Worm (Caenorhabditis elegans) whole organism, L1 larva: Measurements from ENCODE around the gene fbxa-37.

Source experiments
- C04F5.9 ChIP-seq: sonication (generic microtip); optimal IDR thresholded peaks from 2 replicates; lab custom pipeline; 2016; ENCODE audit warnings: missing genetic modification characterization, missing compliant biosample characterization
- F16B12.6 ChIP-seq: fragments of 150-350 bp; optimal IDR thresholded peaks from 2 replicates; lab custom pipeline; 2014; ENCODE audit warnings: missing biosample characterization, missing genetic modification characterization
- Y116A8C.19 ChIP-seq: sonication (generic microtip); optimal IDR thresholded peaks from 2 replicates; lab custom pipeline; 2016; ENCODE audit warnings: missing compliant biosample characterization, missing genetic modification characterization, borderline replicate concordance
- ceh-63 ChIP-seq: fragments of 200-800 bp; sonication (Bioruptor generic); optimal IDR thresholded peaks from 2 replicates; lab custom pipeline; 2018; ENCODE audit warnings: mild to moderate bottlenecking, missing genetic modification characterization, missing compliant biosample characterization
- ceh-8 ChIP-seq: fragments of 200-800 bp; sonication (Bioruptor generic); optimal IDR thresholded peaks from 2 replicates; lab custom pipeline; 2018; ENCODE audit warnings: mild to moderate bottlenecking, missing genetic modification characterization, moderate library complexity, missing compliant biosample characterization
- ceh-82 ChIP-seq, 3 experiments: fragments of 150-350 bp in 1 of 3; sonication (generic microtip) in 2 of 3; optimal IDR thresholded peaks; 2 replicates each; lab custom pipeline; 2014 to 2017; ENCODE audit warnings: missing biosample characterization in 3 of 3, missing genetic modification characterization in 3 of 3
- ceh-88 ChIP-seq: fragments of 200-800 bp; sonication (Bioruptor generic); IDR thresholded peaks from 2 replicates; pipeline ENCODE4 v1.3.6; 2022; ENCODE audit warnings: missing genetic modification characterization, missing compliant biosample characterization
- dpl-1 ChIP-seq, 3 experiments: fragments of 150-350 bp in 2 of 3; sonication (generic microtip) in 1 of 3; optimal IDR thresholded peaks; 2 replicates each; lab custom pipeline; 2014 to 2017; ENCODE audit warnings: missing biosample characterization in 3 of 3, missing genetic modification characterization in 3 of 3, missing genetic modification reagents in 3 of 3
- efl-1 ChIP-seq, 4 experiments: fragments of 150-350 bp; optimal IDR thresholded peaks in 3 of 4; peaks in 1 of 4; 1 replicate in 1 of 4; 2 replicates in 3 of 4; lab custom pipeline; 2014; ENCODE audit warnings: missing biosample characterization in 2 of 4, missing genetic modification characterization in 2 of 4, missing genetic modification reagents in 2 of 4
- egl-27 ChIP-seq, 2 experiments: fragments of 150-350 bp in 1 of 2; sonication (generic microtip); optimal IDR thresholded peaks; 3 replicates each; lab custom pipeline; 2017 to 2018; ENCODE audit warnings: missing biosample characterization in 2 of 2, missing genetic modification characterization in 2 of 2, missing genetic modification reagents in 2 of 2
- elt-2 ChIP-seq: sonication (generic microtip); optimal IDR thresholded peaks from 2 replicates; lab custom pipeline; 2016; ENCODE audit warnings: missing genetic modification characterization, mild to moderate bottlenecking, inconsistent platforms, missing compliant biosample characterization, missing genetic modification reagents
- elt-3 ChIP-seq, 6 experiments: fragments of 150-350 bp in 1 of 6; sonication (generic microtip); optimal IDR thresholded peaks; 2 replicates each; lab custom pipeline; 2017 to 2018; ENCODE audit warnings: missing biosample characterization in 6 of 6, missing genetic modification characterization in 6 of 6, inconsistent platforms in 1 of 6
- ets-5 ChIP-seq: fragments of 200-800 bp; sonication (Bioruptor generic); IDR thresholded peaks from 2 replicates; pipeline ENCODE4 v1.3.6; 2022; ENCODE audit warnings: missing genetic modification characterization, missing compliant biosample characterization
- fkh-4 ChIP-seq: sonication (generic microtip); optimal IDR thresholded peaks from 2 replicates; lab custom pipeline; 2016; ENCODE audit warnings: missing compliant biosample characterization, missing genetic modification characterization, borderline replicate concordance
- fkh-8 ChIP-seq: sonication (generic microtip); optimal IDR thresholded peaks from 2 replicates; lab custom pipeline; 2016; ENCODE audit warnings: mild to moderate bottlenecking, missing genetic modification characterization, missing compliant biosample characterization
- grh-1 ChIP-seq: fragments of 200-800 bp; sonication (Bioruptor generic); IDR thresholded peaks from 2 replicates; pipeline ENCODE4 v1.3.6; 2022; ENCODE audit warnings: missing genetic modification reagents, missing genetic modification characterization, missing compliant biosample characterization
- hlh-17 ChIP-seq: fragments of 200-800 bp; sonication (Bioruptor generic); optimal IDR thresholded peaks from 2 replicates; lab custom pipeline; 2018; ENCODE audit warnings: missing genetic modification characterization, mild to moderate bottlenecking, missing compliant biosample characterization, moderate library complexity, borderline replicate concordance
- irx-1 ChIP-seq: sonication (generic microtip); optimal IDR thresholded peaks from 2 replicates; lab custom pipeline; 2016; ENCODE audit warnings: missing genetic modification characterization, missing compliant biosample characterization
- lin-14 ChIP-seq: fragments of 200-800 bp; sonication (Bioruptor generic); optimal IDR thresholded peaks from 2 replicates; lab custom pipeline; 2018; ENCODE audit warnings: mild to moderate bottlenecking, missing genetic modification characterization, moderate library complexity, missing compliant biosample characterization
- lin-15B ChIP-seq: fragments of 150-350 bp; sonication (generic microtip); optimal IDR thresholded peaks from 3 replicates; lab custom pipeline; 2014; ENCODE audit warnings: missing biosample characterization, missing genetic modification characterization
- lin-35 ChIP-seq, 2 experiments: fragments of 150-350 bp; optimal IDR thresholded peaks; 2 replicates each; lab custom pipeline; 2014; ENCODE audit warnings: missing biosample characterization in 2 of 2, missing genetic modification characterization in 2 of 2, missing genetic modification reagents in 2 of 2
- lir-3 ChIP-seq: sonication (generic microtip); optimal IDR thresholded peaks from 2 replicates; lab custom pipeline; 2016; ENCODE audit warnings: mild to moderate bottlenecking, missing genetic modification characterization, moderate library complexity, missing compliant biosample characterization; ENCODE audit not compliant: poor library complexity
- lsy-2 ChIP-seq, 2 experiments: fragments of 150-350 bp; optimal IDR thresholded peaks; 2 replicates each; lab custom pipeline; 2014; ENCODE audit warnings: missing biosample characterization in 2 of 2, missing genetic modification characterization in 2 of 2
- mep-1 ChIP-seq: fragments of 150-350 bp; optimal IDR thresholded peaks from 2 replicates; lab custom pipeline; 2014; ENCODE audit warnings: missing biosample characterization, missing genetic modification characterization
- nhr-11 ChIP-seq: fragments of 150-350 bp; optimal IDR thresholded peaks from 2 replicates; lab custom pipeline; 2014; ENCODE audit warnings: missing biosample characterization, missing genetic modification characterization
- nhr-19 ChIP-seq: fragments of 200-800 bp; sonication (Bioruptor generic); conservative IDR thresholded peaks from 2 replicates; pipeline ENCODE4 v1.3.6; 2022; ENCODE audit warnings: missing genetic modification characterization, missing compliant biosample characterization
- nhr-20 ChIP-seq: sonication (generic microtip); optimal IDR thresholded peaks from 2 replicates; lab custom pipeline; 2016; ENCODE audit warnings: mild to moderate bottlenecking, missing genetic modification characterization, missing compliant biosample characterization
- nhr-237 ChIP-seq: fragments of 150-350 bp; optimal IDR thresholded peaks from 2 replicates; lab custom pipeline; 2014; ENCODE audit warnings: missing biosample characterization, missing genetic modification characterization
- nhr-28 ChIP-seq: fragments of 150-350 bp; optimal IDR thresholded peaks from 2 replicates; lab custom pipeline; 2014; ENCODE audit warnings: missing biosample characterization, missing genetic modification characterization
- nhr-47 ChIP-seq: sonication (generic microtip); optimal IDR thresholded peaks from 2 replicates; lab custom pipeline; 2016; ENCODE audit warnings: mild to moderate bottlenecking, missing genetic modification characterization, moderate library complexity, missing compliant biosample characterization
- nhr-71 ChIP-seq: sonication (generic microtip); optimal IDR thresholded peaks from 2 replicates; lab custom pipeline; 2016; ENCODE audit warnings: mild to moderate bottlenecking, missing genetic modification characterization, moderate library complexity, missing compliant biosample characterization
- nhr-85 ChIP-seq: sonication (generic microtip); peaks from one replicate; lab custom pipeline; 2016; ENCODE audit warnings: missing genetic modification characterization, inconsistent platforms, missing compliant biosample characterization
- pax-3 ChIP-seq: fragments of 200-800 bp; sonication (Bioruptor generic); optimal IDR thresholded peaks from 2 replicates; lab custom pipeline; 2018; ENCODE audit warnings: mild to moderate bottlenecking, missing genetic modification characterization, moderate library complexity, missing compliant biosample characterization
- pqm-1 ChIP-seq: sonication (generic microtip); optimal IDR thresholded peaks from 3 replicates; lab custom pipeline; 2017; ENCODE audit warnings: missing biosample characterization, missing genetic modification characterization
- rnt-1 ChIP-seq: sonication (generic microtip); optimal IDR thresholded peaks from 2 replicates; lab custom pipeline; 2016; ENCODE audit warnings: mild to moderate bottlenecking, missing genetic modification characterization, moderate library complexity, missing compliant biosample characterization
- skn-1 ChIP-seq: fragments of 150-350 bp; optimal IDR thresholded peaks from 2 replicates; lab custom pipeline; 2014; ENCODE audit warnings: missing biosample characterization, missing genetic modification characterization
- snu-23 ChIP-seq: sonication (generic microtip); optimal IDR thresholded peaks from 2 replicates; lab custom pipeline; 2016; ENCODE audit warnings: missing genetic modification characterization, missing compliant biosample characterization
- sptf-1 ChIP-seq: fragments of 150-350 bp; optimal IDR thresholded peaks from 2 replicates; lab custom pipeline; 2014; ENCODE audit warnings: missing biosample characterization, missing genetic modification characterization
- sup-37 ChIP-seq: fragments of 200-800 bp; sonication (Bioruptor generic); optimal IDR thresholded peaks from 2 replicates; lab custom pipeline; 2018; ENCODE audit warnings: mild to moderate bottlenecking, missing genetic modification characterization, missing compliant biosample characterization
- swsn-7 ChIP-seq: sonication (generic microtip); optimal IDR thresholded peaks from 2 replicates; lab custom pipeline; 2016; ENCODE audit warnings: missing genetic modification characterization, missing compliant biosample characterization
- tlp-1 ChIP-seq: fragments of 150-350 bp; optimal IDR thresholded peaks from 2 replicates; lab custom pipeline; 2014; ENCODE audit warnings: missing biosample characterization, missing genetic modification characterization
- unc-62 ChIP-seq: fragments of 150-350 bp; optimal IDR thresholded peaks from 2 replicates; lab custom pipeline; 2014; ENCODE audit warnings: missing biosample characterization, missing genetic modification reagents, missing genetic modification characterization
- xbp-1 ChIP-seq: sonication (generic microtip); optimal IDR thresholded peaks from 2 replicates; lab custom pipeline; 2016; ENCODE audit warnings: missing genetic modification characterization, missing compliant biosample characterization
- zip-4 ChIP-seq: fragments of 200-800 bp; sonication (Bioruptor generic); optimal IDR thresholded peaks from 2 replicates; lab custom pipeline; 2018; ENCODE audit warnings: mild to moderate bottlenecking, missing genetic modification characterization, moderate library complexity, missing compliant biosample characterization
- ztf-11 ChIP-seq, 2 experiments: sonication (generic microtip); optimal IDR thresholded peaks; 2 replicates each; lab custom pipeline; 2016 to 2017; ENCODE audit warnings: missing genetic modification characterization in 2 of 2, missing biosample characterization in 1 of 2, missing compliant biosample characterization in 1 of 2

The fbxa-37 gene

ce11 chrIII:1284584-1285046 is at the start of gene fbxa-37:
fbxa-37 (plus strand) TSS chrIII:1284996.
- no peak for TF ChIP-seq rnt-1 (tag; lab: Kevin White, UChicago)
- no peak for TF ChIP-seq nhr-85 (tag; lab: Kevin White, UChicago)
- no peak for TF ChIP-seq F16B12.6 (tag; lab: Kevin White, UChicago)
- TF ChIP-seq nhr-20 (tag; lab: Kevin White, UChicago) = no peak
- TF ChIP-seq tlp-1 = no peak
- no peak for TF ChIP-seq ztf-11 (tag; optimal IDR thresholded peaks at IDR 0.05; lab: Kevin White, UChicago)
- TF ChIP-seq nhr-237 (tag; lab: Kevin White, UChicago) = peak; percentile 67
- TF ChIP-seq ceh-88 (GFP tag; lab: Robert Waterston, UW) = no peak
- TF ChIP-seq nhr-71 = peak; percentile 42
- TF ChIP-seq pax-3 (tag; lab: Kevin White, UChicago) = no peak
- no peak for TF ChIP-seq mep-1 (tag; lab: Kevin White, UChicago)
- peak in 1 of 2 experiments; percentile 25 for TF ChIP-seq lin-35 (GFP tag; optimal IDR thresholded peaks at IDR 0.05; lab: Kevin White, UChicago)
- peak; percentile 2 for TF ChIP-seq elt-2 (tag; lab: Kevin White, UChicago)
- peak; percentile 37 to 59 for TF ChIP-seq lsy-2 (tag; optimal IDR thresholded peaks at IDR 0.05; lab: Kevin White, UChicago)
- TF ChIP-seq egl-27 (tag; optimal IDR thresholded peaks at IDR 0.05; lab: Kevin White, UChicago) = no peak
- TF ChIP-seq ceh-8 (GFP tag; lab: Kevin White, UChicago) = no peak
- no peak for TF ChIP-seq lin-15B (tag; lab: Kevin White, UChicago)
- TF ChIP-seq unc-62 (GFP tag; lab: Kevin White, UChicago) = no peak
- TF ChIP-seq efl-1 (optimal IDR thresholded peaks at IDR 0.05; lab: Kevin White, UChicago) = peak; percentile 22 to 36
- peak; percentile 18 to 80 for TF ChIP-seq efl-1 (GFP tag; optimal IDR thresholded peaks at IDR 0.05 in 1 of 2; lab: Kevin White, UChicago)
- TF ChIP-seq zip-4 (GFP tag; lab: Kevin White, UChicago) = peak; percentile 92
- TF ChIP-seq swsn-7 = peak; percentile 25
- TF ChIP-seq hlh-17 (GFP tag; lab: Kevin White, UChicago) = no peak
- TF ChIP-seq skn-1 (tag; lab: Kevin White, UChicago) = peak; percentile 61
- peak in 2 of 3 experiments; percentile 32 to 34 for TF ChIP-seq ceh-82 (tag; optimal IDR thresholded peaks at IDR 0.05; lab: Kevin White, UChicago)
- TF ChIP-seq lir-3 = no peak
- TF ChIP-seq nhr-47 (tag; lab: Kevin White, UChicago) = peak; percentile 18
- TF ChIP-seq lin-14 (GFP tag; lab: Kevin White, UChicago) = peak; percentile 61
- TF ChIP-seq, all 84 proteins: peak for 12

ce11 chrIII:1238704-1239103 is 46.1 kb upstream of the fbxa-37 start, which contains the start of gene fbxa-61:
fbxa-61 (plus strand) TSS chrIII:1239048.
- TF ChIP-seq nhr-85 (tag; lab: Kevin White, UChicago) (peak; percentile 67), nhr-19 (GFP tag; lab: Robert Waterston, UW) (no peak), lin-15B (tag; lab: Kevin White, UChicago) (no peak), tlp-1 (no peak), Y116A8C.19 (tag; lab: Kevin White, UChicago) (no peak), sptf-1 (tag; lab: Kevin White, UChicago) (no peak), mep-1 (tag; lab: Kevin White, UChicago) (no peak), grh-1 (GFP tag; lab: Robert Waterston, UW) (no peak)
- TF ChIP-seq, all 84 proteins: peak for 1

ce11 chrIII:1243199-1243598 is 41.6 kb upstream of the fbxa-37 start, which contains the start of gene fbxa-63:
fbxa-63 (plus strand) TSS chrIII:1243508.
- no peak for TF ChIP-seq ceh-8 (GFP tag; lab: Kevin White, UChicago)
- TF ChIP-seq dpl-1 (GFP tag; optimal IDR thresholded peaks at IDR 0.05; lab: Kevin White, UChicago) = peak in 2 of 3 experiments; percentile 7 to 21
- TF ChIP-seq ceh-88 (GFP tag; lab: Robert Waterston, UW) = no peak
- no peak for TF ChIP-seq tlp-1
- TF ChIP-seq egl-27 (tag; optimal IDR thresholded peaks at IDR 0.05; lab: Kevin White, UChicago) = no peak
- no peak for TF ChIP-seq xbp-1 (tag; lab: Kevin White, UChicago)
- TF ChIP-seq lin-35 (GFP tag; optimal IDR thresholded peaks at IDR 0.05; lab: Kevin White, UChicago) = peak; percentile 26 to 47
- no peak for TF ChIP-seq sptf-1 (tag; lab: Kevin White, UChicago)
- no peak for TF ChIP-seq fkh-4 (tag; lab: Kevin White, UChicago)
- peak; percentile 15 for TF ChIP-seq nhr-11 (tag; lab: Kevin White, UChicago)
- no peak for TF ChIP-seq irx-1 (tag; lab: Kevin White, UChicago)
- TF ChIP-seq nhr-71 = peak; percentile 42
- no peak for TF ChIP-seq pqm-1
- TF ChIP-seq ets-5 (GFP tag; lab: Robert Waterston, UW) = no peak
- no peak for TF ChIP-seq nhr-28
- peak; percentile 10 for TF ChIP-seq swsn-7
- peak; percentile 61 for TF ChIP-seq lin-14 (GFP tag; lab: Kevin White, UChicago)
- TF ChIP-seq elt-3 (tag; optimal IDR thresholded peaks at IDR 0.05; lab: Kevin White, UChicago) = peak in 1 of 6 experiments; percentile 19
- no peak for TF ChIP-seq Y116A8C.19 (tag; lab: Kevin White, UChicago)
- peak; percentile 27 for TF ChIP-seq snu-23
- TF ChIP-seq skn-1 (tag; lab: Kevin White, UChicago) = peak; percentile 81
- TF ChIP-seq sup-37 (GFP tag; lab: Kevin White, UChicago) = no peak
- TF ChIP-seq ceh-63 (GFP tag; lab: Kevin White, UChicago) = no peak
- TF ChIP-seq fkh-8 (tag; lab: Kevin White, UChicago) = no peak
- TF ChIP-seq C04F5.9 (tag; lab: Kevin White, UChicago) = no peak
